Fruit fly (Drosophila melanogaster) whole organism, embryonic: ENCODE data around the gene CG5181.

ENCODE experiments used
- C15 ChIP-seq: fragments of 200-800 bp; sonication (Bioruptor generic); IDR thresholded peaks from 3 replicates; pipeline ENCODE4 v1.3.6; 2022; ENCODE audit warnings: missing biosample characterization, missing genetic modification characterization
- CG10543 ChIP-seq: fragments of 200-800 bp; sonication (Bioruptor generic); optimal IDR thresholded peaks from 3 replicates; lab custom pipeline; 2017; ENCODE audit warnings: missing biosample characterization, mild to moderate bottlenecking, missing genetic modification characterization, moderate library complexity
- CG11093 ChIP-seq: fragments of 200-800 bp; sonication (Bioruptor generic); IDR thresholded peaks from 3 replicates; pipeline ENCODE4 v1.3.6; 2022; ENCODE audit warnings: missing biosample characterization, missing genetic modification characterization
- CG11398 ChIP-seq: fragments of 200-800 bp; sonication (Bioruptor generic); optimal IDR thresholded peaks from 2 replicates; lab custom pipeline; 2016; ENCODE audit warnings: missing biosample characterization, missing genetic modification characterization
- CG1233 ChIP-seq: fragments of 200-800 bp; sonication (Bioruptor generic); optimal IDR thresholded peaks from 4 replicates; lab custom pipeline; 2018; ENCODE audit warnings: missing biosample characterization, mild to moderate bottlenecking, missing genetic modification characterization
- CG12659 ChIP-seq: fragments of 200-800 bp; sonication (Bioruptor generic); optimal IDR thresholded peaks from 3 replicates; lab custom pipeline; 2017; ENCODE audit warnings: mild to moderate bottlenecking, missing biosample characterization, missing genetic modification reagents, missing genetic modification characterization
- CG14667 ChIP-seq: fragments of 200-800 bp; sonication (Bioruptor generic); IDR thresholded peaks from 2 replicates; pipeline ENCODE4 v1.3.6; 2022; ENCODE audit warnings: missing biosample characterization, missing genetic modification characterization
- CG17328 ChIP-seq: fragments of 200-800 bp; sonication (Bioruptor generic); IDR thresholded peaks from 2 replicates; pipeline ENCODE4 v1.3.6; 2022; ENCODE audit warnings: missing biosample characterization, missing genetic modification characterization
- CG18011 ChIP-seq: fragments of 200-800 bp; sonication (Bioruptor generic); optimal IDR thresholded peaks from 2 replicates; lab custom pipeline; 2017; ENCODE audit warnings: missing biosample characterization, missing genetic modification characterization, mild to moderate bottlenecking, moderate library complexity, missing genotype
- CG2199 ChIP-seq: fragments of 200-800 bp; sonication (Bioruptor generic); IDR thresholded peaks from 3 replicates; pipeline ENCODE4 v1.3.6; 2022; ENCODE audit warnings: missing biosample characterization, missing genetic modification characterization
- CG32532 ChIP-seq: fragments of 200-800 bp; sonication (Bioruptor generic); IDR thresholded peaks from 2 replicates; pipeline ENCODE4 v1.3.6; 2022; ENCODE audit warnings: missing biosample characterization, missing genetic modification characterization
- CG3838 ChIP-seq: fragments of 200-800 bp; sonication (Bioruptor generic); optimal IDR thresholded peaks from 3 replicates; lab custom pipeline; 2016; ENCODE audit warnings: missing biosample characterization, missing genetic modification characterization
- CG4282 ChIP-seq: fragments of 200-800 bp; sonication (Bioruptor generic); optimal IDR thresholded peaks from 2 replicates; lab custom pipeline; 2016; ENCODE audit warnings: missing biosample characterization, missing genetic modification characterization
- CG4328 ChIP-seq: fragments of 200-800 bp; sonication (Bioruptor generic); optimal IDR thresholded peaks from 3 replicates; lab custom pipeline; 2017; ENCODE audit warnings: missing biosample characterization, missing genetic modification reagents, missing genetic modification characterization
- CG5953 ChIP-seq: fragments of 200-800 bp; sonication (Bioruptor generic); IDR thresholded peaks from 2 replicates; pipeline ENCODE4 v1.3.6; 2022; ENCODE audit warnings: missing biosample characterization, missing genetic modification characterization
- CG7271 ChIP-seq: fragments of 200-800 bp; sonication (Bioruptor generic); optimal IDR thresholded peaks from 2 replicates; lab custom pipeline; 2018; ENCODE audit warnings: missing biosample characterization, mild to moderate bottlenecking, missing genetic modification characterization, moderate library complexity
- CG7963 ChIP-seq: fragments of 200-800 bp; sonication (Bioruptor generic); IDR thresholded peaks from 3 replicates; pipeline ENCODE4 v1.3.6; 2022; ENCODE audit warnings: missing biosample characterization, missing genetic modification characterization; ENCODE audit not compliant: partially characterized antibody
- CG8290 ChIP-seq, 3 experiments: fragments of 200-800 bp; sonication (Bioruptor generic); optimal IDR thresholded peaks; 2 replicates each; lab custom pipeline; 2016 to 2019; ENCODE audit warnings: missing biosample characterization in 3 of 3, missing genetic modification characterization in 3 of 3, mild to moderate bottlenecking in 2 of 3, moderate library complexity in 1 of 3
- CG9609 ChIP-seq: fragments of 200-800 bp; sonication (Bioruptor generic); optimal IDR thresholded peaks from 3 replicates; lab custom pipeline; 2016; ENCODE audit warnings: missing biosample characterization, missing genetic modification characterization
- CTCF ChIP-seq: fragments of 200-800 bp; sonication (Bioruptor generic); optimal IDR thresholded peaks from 2 replicates; lab custom pipeline; 2017; ENCODE audit warnings: missing biosample characterization, mild to moderate bottlenecking, missing genetic modification characterization, moderate library complexity
- CoRest ChIP-seq: fragments of 200-800 bp; sonication (Bioruptor generic); optimal IDR thresholded peaks from 3 replicates; lab custom pipeline; 2018; ENCODE audit warnings: missing biosample characterization, mild to moderate bottlenecking, missing genetic modification characterization, moderate library complexity
- D19B ChIP-seq: fragments of 200-800 bp; sonication (Bioruptor generic); optimal IDR thresholded peaks from 2 replicates; lab custom pipeline; 2017; ENCODE audit warnings: missing biosample characterization, mild to moderate bottlenecking, missing genetic modification characterization
- Dbx ChIP-seq: fragments of 200-800 bp; sonication (Bioruptor generic); IDR thresholded peaks from 3 replicates; pipeline ENCODE4 v1.3.6; 2022; ENCODE audit warnings: missing biosample characterization, missing genetic modification characterization
- Doc3 ChIP-seq: fragments of 200-800 bp; sonication (Bioruptor generic); IDR thresholded peaks from 3 replicates; pipeline ENCODE4 v1.3.6; 2022; ENCODE audit warnings: missing biosample characterization, missing genetic modification characterization; ENCODE audit not compliant: partially characterized antibody
- ERR ChIP-seq: fragments of 200-800 bp; sonication (Bioruptor generic); optimal IDR thresholded peaks from 2 replicates; lab custom pipeline; 2016; ENCODE audit warnings: missing biosample characterization, missing genetic modification characterization
- HHEX ChIP-seq: fragments of 200-800 bp; sonication (Bioruptor generic); optimal IDR thresholded peaks from 3 replicates; lab custom pipeline; 2017; ENCODE audit warnings: missing biosample characterization, mild to moderate bottlenecking, missing genetic modification characterization, missing genetic modification reagents
- HLH3B ChIP-seq: fragments of 200-800 bp; sonication (Bioruptor generic); IDR thresholded peaks from 2 replicates; pipeline ENCODE4 v1.3.6; 2022; ENCODE audit warnings: missing biosample characterization, missing genetic modification characterization
- Hr39 ChIP-seq: fragments of >200 bp; optimal IDR thresholded peaks from 2 replicates; lab custom pipeline; 2017
- Lim3 ChIP-seq: fragments of 200-800 bp; sonication (Bioruptor generic); IDR thresholded peaks from 2 replicates; pipeline ENCODE4 v1.3.6; 2022; ENCODE audit warnings: missing biosample characterization, missing genetic modification characterization
- Med ChIP-seq: fragments of 200-800 bp; sonication (Bioruptor generic); peaks from one replicate; lab custom pipeline; 2016; ENCODE audit warnings: missing biosample characterization, missing genetic modification characterization, mild to moderate bottlenecking, inconsistent platforms, moderate library complexity
- Neu2 ChIP-seq: fragments of 200-800 bp; sonication (Bioruptor generic); optimal IDR thresholded peaks from 3 replicates; lab custom pipeline; 2016; ENCODE audit warnings: missing biosample characterization, missing genetic modification characterization, borderline replicate concordance
- PHDP ChIP-seq: fragments of 200-800 bp; sonication (Bioruptor generic); optimal IDR thresholded peaks from 3 replicates; lab custom pipeline; 2018; ENCODE audit warnings: missing biosample characterization, mild to moderate bottlenecking, missing genetic modification characterization, moderate library complexity
- bigmax ChIP-seq: fragments of 200-800 bp; sonication (Bioruptor generic); optimal IDR thresholded peaks from 2 replicates; lab custom pipeline; 2018; ENCODE audit warnings: missing biosample characterization, mild to moderate bottlenecking, missing genetic modification characterization
- chinmo ChIP-seq: fragments of 200-800 bp; sonication (Bioruptor generic); IDR thresholded peaks from 4 replicates; pipeline ENCODE4 v1.3.6; 2022; ENCODE audit warnings: missing biosample characterization, missing genetic modification characterization; ENCODE audit not compliant: partially characterized antibody
- eyg ChIP-seq: fragments of 200-800 bp; sonication (Bioruptor generic); optimal IDR thresholded peaks from 3 replicates; lab custom pipeline; 2016; ENCODE audit warnings: missing biosample characterization, missing genetic modification characterization
- fd96Cb ChIP-seq: fragments of 200-800 bp; sonication (Bioruptor generic); optimal IDR thresholded peaks from 2 replicates; lab custom pipeline; 2018; ENCODE audit warnings: missing biosample characterization, mild to moderate bottlenecking, missing genetic modification characterization, moderate library complexity
- inv ChIP-seq: fragments of 200-800 bp; sonication (Bioruptor generic); IDR thresholded peaks from 2 replicates; pipeline ENCODE4 v1.3.6; 2022; ENCODE audit warnings: missing biosample characterization, missing genetic modification characterization; ENCODE audit not compliant: partially characterized antibody
- knrl ChIP-seq: fragments of 200-800 bp; sonication (Bioruptor generic); IDR thresholded peaks from 3 replicates; pipeline ENCODE4 v1.3.6; 2022; ENCODE audit warnings: missing biosample characterization, missing genetic modification characterization; ENCODE audit not compliant: partially characterized antibody
- lilli ChIP-seq: fragments of 200-800 bp; sonication (Bioruptor generic); optimal IDR thresholded peaks from 3 replicates; lab custom pipeline; 2016; ENCODE audit warnings: missing biosample characterization, missing genetic modification characterization
- mirr ChIP-seq: fragments of 200-800 bp; sonication (Bioruptor generic); optimal IDR thresholded peaks from 3 replicates; lab custom pipeline; 2018; ENCODE audit warnings: missing biosample characterization, mild to moderate bottlenecking, missing genetic modification characterization
- mld ChIP-seq: fragments of 200-800 bp; sonication (Bioruptor generic); IDR thresholded peaks from 3 replicates; pipeline ENCODE4 v1.3.6; 2022; ENCODE audit warnings: missing biosample characterization, missing genetic modification characterization; ENCODE audit not compliant: partially characterized antibody
- pfk ChIP-seq: fragments of 200-800 bp; sonication (Bioruptor generic); optimal IDR thresholded peaks from 2 replicates; lab custom pipeline; 2018; ENCODE audit warnings: missing biosample characterization, mild to moderate bottlenecking, missing genetic modification characterization, moderate library complexity
- pzg ChIP-seq: fragments of 200-800 bp; sonication (Bioruptor generic); optimal IDR thresholded peaks from 3 replicates; lab custom pipeline; 2018; ENCODE audit warnings: missing biosample characterization, mild to moderate bottlenecking, missing genetic modification characterization, moderate library complexity
- sd ChIP-seq: fragments of 200-800 bp; sonication (Bioruptor generic); optimal IDR thresholded peaks from 3 replicates; lab custom pipeline; 2018; ENCODE audit warnings: missing biosample characterization, mild to moderate bottlenecking, missing genetic modification characterization, moderate library complexity
- sob ChIP-seq: fragments of 200-800 bp; sonication (Bioruptor generic); IDR thresholded peaks from 2 replicates; pipeline ENCODE4 v1.3.6; 2022; ENCODE audit warnings: missing biosample characterization, missing genetic modification characterization
- sug ChIP-seq: fragments of 200-800 bp; optimal IDR thresholded peaks from 2 replicates; lab custom pipeline; 2019; ENCODE audit warnings: missing biosample characterization, mild to moderate bottlenecking, missing genetic modification characterization, moderate library complexity
- trh ChIP-seq: fragments of 200-800 bp; sonication (Bioruptor generic); optimal IDR thresholded peaks from 2 replicates; lab custom pipeline; 2016; ENCODE audit warnings: missing biosample characterization, missing genetic modification characterization

Gene CG5181

DNA sequence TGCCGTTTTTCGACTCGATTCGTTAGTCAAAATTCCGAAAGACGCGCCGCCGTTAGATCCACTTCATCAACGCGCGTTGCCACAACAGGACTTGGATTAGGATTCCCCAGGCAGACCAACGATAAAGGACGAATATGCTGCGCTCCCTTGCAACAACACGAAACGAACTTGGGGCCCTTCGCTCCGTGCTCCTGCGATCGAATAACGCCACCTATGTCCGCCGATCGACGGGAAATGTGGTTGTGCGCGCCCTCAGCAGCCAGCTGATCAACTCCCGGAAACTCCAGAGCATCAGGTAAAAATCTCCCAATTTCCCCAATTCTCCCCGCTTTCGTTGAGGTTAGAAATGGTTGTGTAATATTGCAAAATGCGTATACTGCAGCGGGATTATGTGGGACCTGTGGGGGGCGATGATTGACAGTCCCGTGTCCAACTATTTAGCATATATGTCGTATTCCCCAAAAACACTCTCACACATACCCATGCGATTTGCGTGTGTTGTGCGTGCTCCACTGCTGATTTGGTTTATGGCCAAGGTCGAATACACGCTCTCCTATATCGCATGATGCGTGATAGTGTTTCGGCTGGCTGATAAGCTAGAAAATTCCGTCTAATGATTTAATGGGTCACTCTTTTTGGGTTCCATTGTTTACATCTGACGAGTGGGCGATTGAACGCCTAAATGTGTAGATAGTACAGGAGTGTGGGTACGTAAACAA lies 17.6 kb upstream of the CG5181 start (continued):
- TF ChIP-seq PHDP (tag; lab: Kevin White, UChicago) (peak; percentile 13), inv (GFP tag; lab: Robert Waterston, UW) (peak; percentile 7; the same call in 1 of the 2 replicates), mld (GFP tag; lab: Robert Waterston, UW) (0 out of 3 replicates have a peak, but pooled peaks have one; percentile 39), CG11093 (no peak), HHEX (no peak), knrl (GFP tag; lab: Robert Waterston, UW) (no peak), CG17328 (GFP tag; lab: Robert Waterston, UW) (0 out of 2 replicates have a peak, but pooled peaks have one; percentile 4), CG12659 (GFP tag; lab: Kevin White, UChicago) (no peak), sug (tag; lab: Kevin White, UChicago) (peak; percentile 65), Doc3 (GFP tag; lab: Robert Waterston, UW) (no peak), mirr (GFP tag; lab: Kevin White, UChicago) (peak; percentile 73), Dbx (GFP tag; lab: Robert Waterston, UW) (0 out of 3 replicates have a peak, but pooled peaks have one; percentile 7), CG5953 (no peak), Hr39 (no peak), CG10543 (peak; percentile 61), chinmo (GFP tag; lab: Robert Waterston, UW) (no peak), Med (GFP tag; lab: Kevin White, UChicago) (peak; percentile 72), bigmax (GFP tag; lab: Kevin White, UChicago) (peak; percentile 89), CG32532 (GFP tag; lab: Robert Waterston, UW) (no peak), pfk (GFP tag; lab: Kevin White, UChicago) (peak; percentile 35), sd (tag; lab: Kevin White, UChicago) (peak; percentile 86), CTCF (peak; percentile 83), ERR (GFP tag; lab: Kevin White, UChicago) (peak; percentile 63), CG14667 (GFP tag; lab: Robert Waterston, UW) (no peak), CG4328 (peak; percentile 18), Lim3 (GFP tag; lab: Robert Waterston, UW) (no peak)

DNA sequence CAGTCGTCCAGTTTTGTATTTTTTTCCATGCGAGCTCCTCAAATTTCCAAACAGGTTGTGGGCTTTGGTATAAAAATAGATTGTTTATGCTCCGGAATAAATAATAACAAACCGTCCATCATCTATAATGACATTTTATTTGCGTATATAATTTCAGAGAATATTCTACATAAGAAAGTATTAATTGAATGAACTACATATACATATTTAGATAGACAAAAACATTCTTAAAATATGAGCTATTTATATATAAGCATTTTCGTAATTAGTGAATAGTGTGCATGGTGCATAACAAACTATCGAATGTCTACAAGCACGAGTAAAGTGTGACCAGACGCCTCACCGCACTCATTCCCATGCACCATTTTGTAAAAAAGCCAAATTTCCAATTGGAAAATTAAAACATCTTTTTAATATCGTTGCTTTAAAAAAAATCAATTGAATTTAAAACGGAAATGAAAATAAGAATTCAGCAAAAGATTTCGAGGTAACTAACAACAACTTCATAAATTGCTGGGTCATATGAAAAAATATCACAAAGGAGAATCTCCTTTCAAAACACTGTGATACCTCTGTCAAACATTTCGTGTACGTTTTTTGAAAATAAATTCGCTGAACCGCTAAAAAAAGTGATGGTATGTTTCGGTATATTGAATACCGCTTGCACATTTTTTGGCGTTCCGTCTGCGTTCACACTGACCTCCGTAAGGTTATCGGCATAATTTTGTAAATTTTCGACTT lies 16.9 kb upstream of the CG5181 start, which contains the start of gene muc:
Gene muc, plus strand, starts transcription at position 541 of the 741 bp plus-strand sequence.
- TF ChIP-seq CG8290 (GFP tag; optimal IDR thresholded peaks at IDR 0.05; lab: Kevin White, UChicago) (no peak), CG8290 (tag; optimal IDR thresholded peaks at IDR 0.05; lab: Kevin White, UChicago) (peak in 1 of 2 experiments; percentile 73), CG17328 (GFP tag; lab: Robert Waterston, UW) (no peak), CG1233 (no peak), CG18011 (no peak), CG12659 (GFP tag; lab: Kevin White, UChicago) (peak; percentile 77), trh (GFP tag; lab: Kevin White, UChicago) (no peak), Neu2 (GFP tag; lab: Kevin White, UChicago) (no peak), CG9609 (GFP tag; lab: Kevin White, UChicago) (peak; percentile 38), C15 (no peak), CG4282 (GFP tag; lab: Kevin White, UChicago) (no peak), sd (tag; lab: Kevin White, UChicago) (peak; percentile 26), CG11398 (GFP tag; lab: Kevin White, UChicago) (no peak), HLH3B (GFP tag; lab: Robert Waterston, UW) (peak; percentile 45; the same call in 1 of the 2 replicates), CoRest (tag; lab: Kevin White, UChicago) (peak; percentile 66), CG3838 (GFP tag; lab: Kevin White, UChicago) (no peak), eyg (GFP tag; lab: Kevin White, UChicago) (no peak), CG7963 (GFP tag; lab: Robert Waterston, UW) (peak; percentile 44; the same call in 1 of the 3 replicates), CG2199 (no peak), CG7271 (no peak), D19B (GFP tag; lab: Kevin White, UChicago) (peak; percentile 11), fd96Cb (peak; percentile 4), sob (GFP tag; lab: Robert Waterston, UW) (peak; percentile 47; the same call in 1 of the 2 replicates), lilli (GFP tag; lab: Kevin White, UChicago) (peak; percentile 59), pzg (GFP tag; lab: Kevin White, UChicago) (peak; percentile 63)
